Worm (Caenorhabditis elegans) whole organism, mixed stage, embryonic: ENCODE results near the gene ncs-3.
A peak's percentile ranks its signal among the peaks of the same experiment; 100 is the strongest.

Experiments
- M03D4.4 ChIP-seq: sonication (generic microtip); optimal IDR thresholded peaks from 2 replicates; lab custom pipeline; 2017; ENCODE audit warnings: mild to moderate bottlenecking, missing genetic modification characterization, missing compliant biosample characterization
- bed-3 ChIP-seq: fragments of 200-800 bp; sonication (Bioruptor generic); optimal IDR thresholded peaks from 3 replicates; lab custom pipeline; 2018; ENCODE audit warnings: mild to moderate bottlenecking, missing genetic modification characterization, moderate library complexity, missing compliant biosample characterization
- blmp-1 ChIP-seq: fragments of 150-350 bp; optimal IDR thresholded peaks from 2 replicates; lab custom pipeline; 2014; ENCODE audit warnings: missing biosample characterization, missing genetic modification characterization
- ceh-39 ChIP-seq: fragments of 150-350 bp; optimal IDR thresholded peaks from 2 replicates; lab custom pipeline; 2014; ENCODE audit warnings: missing biosample characterization, missing genetic modification characterization
- ceh-43 ChIP-seq: fragments of 200-800 bp; sonication (Bioruptor generic); optimal IDR thresholded peaks from 2 replicates; lab custom pipeline; 2018; ENCODE audit warnings: mild to moderate bottlenecking, missing genetic modification characterization, moderate library complexity, missing compliant biosample characterization
- ceh-83 ChIP-seq: fragments of 200-800 bp; sonication (Bioruptor generic); optimal IDR thresholded peaks from 2 replicates; lab custom pipeline; 2018; ENCODE audit warnings: mild to moderate bottlenecking, missing genetic modification characterization, missing compliant biosample characterization
- ces-1 ChIP-seq: fragments of 150-350 bp; optimal IDR thresholded peaks from 2 replicates; lab custom pipeline; 2014; ENCODE audit warnings: missing biosample characterization, missing genetic modification reagents, missing genetic modification characterization
- cnd-1 ChIP-seq: fragments of 200-800 bp; sonication (Bioruptor generic); optimal IDR thresholded peaks from 2 replicates; lab custom pipeline; 2018; ENCODE audit warnings: mild to moderate bottlenecking, missing genetic modification characterization, missing compliant biosample characterization
- drap-1 ChIP-seq: fragments of 200-800 bp; sonication (Bioruptor generic); optimal IDR thresholded peaks from 3 replicates; lab custom pipeline; 2018; ENCODE audit warnings: mild to moderate bottlenecking, missing genetic modification characterization, missing compliant biosample characterization
- elt-1 ChIP-seq: sonication (generic microtip); optimal IDR thresholded peaks from 2 replicates; lab custom pipeline; 2017; ENCODE audit warnings: missing genetic modification characterization, mild to moderate bottlenecking, missing compliant biosample characterization, antibody characterized with exemption, moderate library complexity, borderline replicate concordance; ENCODE audit not compliant: insufficient read depth
- elt-3 ChIP-seq: fragments of 150-350 bp; optimal IDR thresholded peaks from 2 replicates; lab custom pipeline; 2014; ENCODE audit warnings: missing biosample characterization, missing genetic modification characterization
- flh-1 ChIP-seq: fragments of 200-800 bp; sonication (Bioruptor generic); optimal IDR thresholded peaks from 2 replicates; lab custom pipeline; 2018; ENCODE audit warnings: mild to moderate bottlenecking, missing genetic modification characterization, moderate library complexity, missing compliant biosample characterization
- ham-2 ChIP-seq: fragments of 200-800 bp; sonication (Bioruptor generic); optimal IDR thresholded peaks from 2 replicates; lab custom pipeline; 2018; ENCODE audit warnings: mild to moderate bottlenecking, missing genetic modification characterization, missing compliant biosample characterization
- hlh-1 ChIP-seq: fragments of 150-350 bp; optimal IDR thresholded peaks from 2 replicates; lab custom pipeline; 2014; ENCODE audit warnings: missing biosample characterization, missing genetic modification reagents, missing genetic modification characterization
- lin-13 ChIP-seq: fragments of 150-350 bp; optimal IDR thresholded peaks from 2 replicates; lab custom pipeline; 2014; ENCODE audit warnings: missing biosample characterization, missing genetic modification characterization
- lin-32 ChIP-seq: fragments of 200-800 bp; sonication (Bioruptor generic); optimal IDR thresholded peaks from 2 replicates; lab custom pipeline; 2018; ENCODE audit warnings: mild to moderate bottlenecking, missing genetic modification characterization, missing compliant biosample characterization
- lsy-2 ChIP-seq: fragments of 150-350 bp; optimal IDR thresholded peaks from 2 replicates; lab custom pipeline; 2014; ENCODE audit warnings: missing biosample characterization, missing genetic modification characterization
- mep-1 ChIP-seq: fragments of 150-350 bp; optimal IDR thresholded peaks from 2 replicates; lab custom pipeline; 2017; ENCODE audit warnings: missing biosample characterization, missing genetic modification reagents, missing genetic modification characterization, inconsistent platforms
- mls-2 ChIP-seq: sonication (generic microtip); optimal IDR thresholded peaks from 2 replicates; lab custom pipeline; 2016; ENCODE audit warnings: mild to moderate bottlenecking, missing genetic modification characterization, moderate library complexity, missing compliant biosample characterization
- nhr-12 ChIP-seq: fragments of 150-350 bp; optimal IDR thresholded peaks from 2 replicates; lab custom pipeline; 2014; ENCODE audit warnings: missing biosample characterization, missing genetic modification characterization
- nhr-2 ChIP-seq: fragments of 150-350 bp; optimal IDR thresholded peaks from 2 replicates; lab custom pipeline; 2014; ENCODE audit warnings: missing biosample characterization, missing genetic modification characterization
- nhr-237 ChIP-seq: fragments of 150-350 bp; optimal IDR thresholded peaks from 2 replicates; lab custom pipeline; 2014; ENCODE audit warnings: missing biosample characterization, missing genetic modification characterization
- nhr-76 ChIP-seq: sonication (generic microtip); optimal IDR thresholded peaks from 2 replicates; lab custom pipeline; 2017; ENCODE audit warnings: missing biosample characterization, missing genetic modification characterization
- pha-4 ChIP-seq: fragments of 150-350 bp; optimal IDR thresholded peaks from 2 replicates; lab custom pipeline; 2018; ENCODE audit warnings: missing biosample characterization, missing genetic modification reagents, missing genetic modification characterization
- sem-2 ChIP-seq: fragments of 200-800 bp; sonication (Bioruptor generic); optimal IDR thresholded peaks from 2 replicates; lab custom pipeline; 2018; ENCODE audit warnings: mild to moderate bottlenecking, missing genetic modification characterization, missing compliant biosample characterization
- snpc-4 ChIP-seq: fragments of 150-350 bp; optimal IDR thresholded peaks from 2 replicates; lab custom pipeline; 2014; ENCODE audit warnings: missing biosample characterization, missing genetic modification characterization
- sptf-1 ChIP-seq: sonication (generic microtip); optimal IDR thresholded peaks from 2 replicates; lab custom pipeline; 2017; ENCODE audit warnings: mild to moderate bottlenecking, missing genetic modification characterization, moderate library complexity, missing compliant biosample characterization
- tbx-8 ChIP-seq: fragments of 200-800 bp; sonication (Bioruptor generic); optimal IDR thresholded peaks from 2 replicates; lab custom pipeline; 2018; ENCODE audit warnings: mild to moderate bottlenecking, missing genetic modification characterization, moderate library complexity, missing compliant biosample characterization
- unc-120 ChIP-seq: sonication (generic microtip); optimal IDR thresholded peaks from 2 replicates; lab custom pipeline; 2017; ENCODE audit warnings: missing genetic modification characterization, missing compliant biosample characterization; ENCODE audit not compliant: poor library complexity, severe bottlenecking
- zip-8 ChIP-seq: fragments of 150-350 bp; optimal IDR thresholded peaks from 2 replicates; lab custom pipeline; 2014; ENCODE audit warnings: missing biosample characterization, missing genetic modification characterization
- ztf-11 ChIP-seq: fragments of 150-350 bp; optimal IDR thresholded peaks from 2 replicates; lab custom pipeline; 2014; ENCODE audit warnings: missing biosample characterization, missing genetic modification characterization

The ncs-3 gene

DNA sequence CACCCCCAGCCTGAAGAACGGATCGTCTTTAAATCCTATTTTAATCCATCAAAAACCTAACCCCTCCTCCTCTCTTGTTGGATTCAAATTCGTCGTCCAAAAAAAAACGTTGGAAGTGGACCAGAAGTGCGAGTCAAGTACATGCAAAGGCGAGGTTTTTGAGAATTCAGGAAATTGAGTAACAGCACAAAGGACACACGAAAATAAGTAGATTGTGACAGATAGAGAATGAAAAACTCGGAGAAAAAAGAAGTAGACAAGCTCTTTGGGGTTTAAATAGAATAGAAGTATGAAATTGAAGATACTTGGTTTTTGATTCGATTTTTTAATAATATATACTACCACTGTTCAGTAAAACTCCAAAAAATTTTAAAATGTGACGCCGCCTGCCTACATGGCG lies 39.2 kb upstream of the ncs-3 start:
- TF ChIP-seq ces-1 (GFP tag; lab: Kevin White, UChicago), result peak; percentile 73
- no peak for TF ChIP-seq lsy-2 (tag; lab: Kevin White, UChicago)
- TF ChIP-seq ham-2 (GFP tag; lab: Kevin White, UChicago), result no peak

- TF ChIP-seq drap-1 (GFP tag; lab: Kevin White, UChicago) (no peak), pha-4 (no peak), snpc-4 (tag; lab: Kevin White, UChicago) (no peak), lin-32 (GFP tag; lab: Kevin White, UChicago) (no peak), zip-8 (tag; lab: Kevin White, UChicago) (no peak), lsy-2 (tag; lab: Kevin White, UChicago) (no peak), cnd-1 (tag; lab: Kevin White, UChicago) (no peak), bed-3 (GFP tag; lab: Kevin White, UChicago) (no peak), tbx-8 (GFP tag; lab: Kevin White, UChicago) (no peak), nhr-12 (tag; lab: Kevin White, UChicago) (no peak), blmp-1 (tag; lab: Kevin White, UChicago) (no peak), sptf-1 (no peak), nhr-237 (tag; lab: Kevin White, UChicago) (no peak), ztf-11 (tag; lab: Kevin White, UChicago) (no peak), elt-1 (tag; lab: Kevin White, UChicago) (no peak)
- TF ChIP-seq, all 35 proteins: peak for 0
Measured at ce11 chrX:1017456-1017855, 36.4 kb upstream of the ncs-3 start, which contains the start of the genes F55A4.13 and nlf-1. Gene F55A4.13 (minus strand): TSS chrX:1017556. Gene nlf-1 (minus strand): TSS chrX:1017567.

- no peak for TF ChIP-seq drap-1 (GFP tag; lab: Kevin White, UChicago)
- TF ChIP-seq lsy-2 (tag; lab: Kevin White, UChicago), result no peak
- TF ChIP-seq sptf-1, result no peak
- TF ChIP-seq zip-8 (tag; lab: Kevin White, UChicago), result no peak
- TF ChIP-seq sem-2 (GFP tag; lab: Kevin White, UChicago), result no peak
- no peak for TF ChIP-seq pha-4
- TF ChIP-seq nhr-237 (tag; lab: Kevin White, UChicago), result peak; percentile 2
- TF ChIP-seq unc-120, result no peak
- peak; percentile 12 for TF ChIP-seq M03D4.4 (tag; lab: Kevin White, UChicago)
- TF ChIP-seq nhr-2 (tag; lab: Kevin White, UChicago), result no peak
- TF ChIP-seq lin-13 (tag; lab: Kevin White, UChicago), result no peak
- no peak for TF ChIP-seq elt-1 (tag; lab: Kevin White, UChicago)
- no peak for TF ChIP-seq tbx-8 (GFP tag; lab: Kevin White, UChicago)
- peak; percentile 99 for TF ChIP-seq ces-1 (GFP tag; lab: Kevin White, UChicago)
- TF ChIP-seq mls-2 (tag; lab: Kevin White, UChicago), result peak; percentile 40
Measured at ce11 chrX:1018586-1018985, 35.3 kb upstream of the ncs-3 start.

DNA sequence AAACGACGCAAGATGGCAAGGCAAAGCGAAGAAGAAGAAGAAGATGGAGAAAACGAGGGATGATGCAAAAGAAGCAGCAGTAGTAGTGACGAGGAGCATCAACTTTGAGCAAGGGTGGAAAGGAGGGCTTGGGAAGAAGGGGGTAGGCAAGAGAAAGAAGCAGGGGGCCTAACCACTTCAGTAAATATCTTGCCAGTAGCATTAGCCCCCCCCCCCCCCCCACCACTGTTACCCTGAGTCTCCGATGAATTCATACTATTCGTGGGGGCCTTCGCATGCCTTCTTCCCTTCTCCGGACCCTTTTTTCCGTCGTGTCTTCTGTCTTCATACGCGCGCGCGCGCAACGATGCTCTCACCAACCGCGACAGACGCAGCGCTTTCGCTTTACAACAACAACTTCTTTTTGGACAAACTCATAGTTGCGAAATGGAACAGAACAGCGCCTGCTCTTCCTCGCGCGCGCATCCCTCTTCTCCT lies 32.0 kb upstream of the ncs-3 start:
- TF ChIP-seq sptf-1, result peak; percentile 13
- TF ChIP-seq ztf-11 (tag; lab: Kevin White, UChicago), result no peak
- peak; percentile 58 for TF ChIP-seq cnd-1 (tag; lab: Kevin White, UChicago)
- TF ChIP-seq hlh-1, result peak; percentile 21
- TF ChIP-seq M03D4.4 (tag; lab: Kevin White, UChicago), result peak; percentile 43
- TF ChIP-seq flh-1, result no peak
- TF ChIP-seq mls-2 (tag; lab: Kevin White, UChicago), result peak; percentile 75
- peak; percentile 62 for TF ChIP-seq ces-1 (GFP tag; lab: Kevin White, UChicago)
- peak; percentile 25 for TF ChIP-seq unc-120
- TF ChIP-seq drap-1 (GFP tag; lab: Kevin White, UChicago), result peak; percentile 25
- TF ChIP-seq ham-2 (GFP tag; lab: Kevin White, UChicago), result peak; percentile 49

DNA sequence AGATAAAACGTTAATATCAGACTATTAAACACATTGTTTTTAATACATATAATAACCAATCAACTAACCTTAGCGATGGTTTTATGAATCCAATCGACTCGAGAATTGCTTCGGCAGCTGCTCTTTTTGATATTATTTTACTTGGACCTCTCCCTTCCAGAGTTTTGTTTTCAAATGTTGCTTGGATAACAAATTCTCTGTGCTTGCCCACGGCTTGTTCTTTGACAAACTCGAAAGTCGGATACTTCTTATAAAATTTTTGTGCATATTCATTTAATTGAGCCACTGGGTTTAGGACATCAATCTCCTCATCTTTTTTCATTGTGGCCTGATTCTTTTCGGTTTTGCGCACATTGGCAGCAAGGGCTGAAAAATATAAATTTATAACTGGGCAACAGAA lies 28.9 kb upstream of the ncs-3 start, which contains the start of gene F55A4.3:
Gene F55A4.3, minus strand, starts transcription at position 101 of the 400 bp plus-strand sequence.
- TF ChIP-seq sptf-1, result no peak
- TF ChIP-seq snpc-4 (tag; lab: Kevin White, UChicago), result no peak
- TF ChIP-seq mep-1 (tag; lab: Kevin White, UChicago), result no peak
- TF ChIP-seq cnd-1 (tag; lab: Kevin White, UChicago), result no peak
- TF ChIP-seq tbx-8 (GFP tag; lab: Kevin White, UChicago), result no peak
- no peak for TF ChIP-seq nhr-2 (tag; lab: Kevin White, UChicago)
- TF ChIP-seq nhr-76 (tag; lab: Kevin White, UChicago), result no peak
- TF ChIP-seq ztf-11 (tag; lab: Kevin White, UChicago), result no peak
- no peak for TF ChIP-seq ham-2 (GFP tag; lab: Kevin White, UChicago)
- no peak for TF ChIP-seq ces-1 (GFP tag; lab: Kevin White, UChicago)
- no peak for TF ChIP-seq ceh-43 (GFP tag; lab: Kevin White, UChicago)
- TF ChIP-seq M03D4.4 (tag; lab: Kevin White, UChicago), result no peak
- TF ChIP-seq blmp-1 (tag; lab: Kevin White, UChicago), result no peak
- TF ChIP-seq nhr-237 (tag; lab: Kevin White, UChicago), result no peak
- no peak for TF ChIP-seq lin-32 (GFP tag; lab: Kevin White, UChicago)
- no peak for TF ChIP-seq zip-8 (tag; lab: Kevin White, UChicago)
- no peak for TF ChIP-seq ceh-39 (tag; lab: Kevin White, UChicago)
- TF ChIP-seq elt-3 (tag; lab: Kevin White, UChicago), result no peak
- no peak for TF ChIP-seq ceh-83 (GFP tag; lab: Kevin White, UChicago)
